Fruit fly (Drosophila melanogaster): ENCODE results near the gene sgg.
A peak's percentile ranks its signal among the peaks of the same experiment; 100 is the strongest.

The sgg gene

DNA sequence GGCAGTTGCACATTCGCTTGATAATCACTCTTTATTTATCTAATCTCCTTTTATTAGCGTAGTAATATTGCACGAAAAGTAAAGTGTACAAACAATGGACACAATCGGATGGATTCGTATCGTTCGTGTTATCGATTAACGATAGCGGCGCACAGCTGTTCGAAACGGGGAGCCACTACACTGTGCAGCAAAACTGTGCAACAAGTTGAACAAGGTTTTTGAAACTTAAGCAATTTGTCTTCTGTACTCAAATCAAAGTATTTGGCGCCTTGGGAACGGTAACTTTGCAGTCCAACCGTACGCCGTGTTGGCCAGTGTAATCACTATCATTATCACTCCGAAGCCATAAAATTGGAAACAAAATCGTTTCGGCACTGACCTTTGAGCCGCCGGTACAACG, 14.1 kb upstream of the sgg start, which contains the start of the genes Tsp3A and Seipin (continued):
- TF ChIP-seq fd102C (GFP tag; optimal IDR thresholded peaks at IDR 0.05) (no peak), tna (GFP tag; IDR thresholded peaks at IDR 0.05; ENCODE audit: partially characterized antibody) (peak; percentile 27; the same call in 1 of the 2 replicates), CG8765 (GFP tag; IDR thresholded peaks at IDR 0.05) (peak; percentile 66; the same call in 1 of the 2 replicates), croc (GFP tag; conservative IDR thresholded peaks at IDR 0.05) (peak; percentile 36; the same call in 2 of the 3 replicates), pho (GFP tag; optimal IDR thresholded peaks at IDR 0.05) (peak; percentile 84), CG5953 (GFP tag; IDR thresholded peaks at IDR 0.05) (peak; percentile 74), CG3995 (GFP tag; optimal IDR thresholded peaks at IDR 0.05) (peak; percentile 71), CG30020 (tag; optimal IDR thresholded peaks at IDR 0.05) (peak; percentile 37), gce (GFP tag; IDR thresholded peaks at IDR 0.05) (peak; percentile 81; the same call in 1 of the 3 replicates), CG12299 (tag; optimal IDR thresholded peaks at IDR 0.05) (peak; percentile 79), sens-2 (GFP tag; IDR thresholded peaks at IDR 0.05) (peak; percentile 45), ttk (GFP tag; IDR thresholded peaks at IDR 0.05) (peak; percentile 85), tll (GFP tag; optimal IDR thresholded peaks at IDR 0.05) (no peak), CG30403 (GFP tag; optimal IDR thresholded peaks at IDR 0.05) (peak; percentile 79), CG10462 (GFP tag; optimal IDR thresholded peaks at IDR 0.05) (peak; percentile 46), ara (GFP tag; IDR thresholded peaks at IDR 0.05) (peak; percentile 76)

DNA sequence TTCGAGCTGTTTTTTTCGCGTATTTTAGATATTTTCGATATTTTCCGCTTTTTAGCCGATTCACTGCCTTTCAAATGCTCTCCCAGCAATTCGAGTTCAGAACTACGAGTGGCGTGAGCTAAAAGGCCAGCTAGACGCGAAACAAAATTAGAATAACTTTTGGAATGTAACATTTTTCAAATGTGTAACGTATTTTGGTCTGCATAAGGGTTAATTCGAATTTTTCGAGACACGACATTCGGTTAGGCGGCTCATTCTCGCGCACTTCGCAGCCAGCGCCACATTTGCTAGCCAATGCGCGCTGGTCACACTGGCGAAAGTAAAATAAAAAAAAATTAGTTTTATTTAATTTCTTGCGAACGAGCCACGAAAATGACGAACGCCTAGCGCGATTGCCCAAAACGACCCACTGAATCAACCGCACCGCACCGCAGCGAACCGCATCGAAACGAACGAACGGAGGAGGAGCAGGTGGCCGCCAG, 9.2 kb upstream of the sgg start, which contains the start of the genes brv3 and Pi4KIIIalpha:
brv3 (minus strand) TSS at position 51 of the 482 bp plus-strand sequence.
Pi4KIIIalpha (plus strand) TSS at position 280 of the 482 bp plus-strand sequence.
- no peak for TF ChIP-seq CHES-1-like (GFP tag; optimal IDR thresholded peaks at IDR 0.05)
- TF ChIP-seq CG3847 (GFP tag; IDR thresholded peaks at IDR 0.05), result peak; percentile 55
- peak; percentile 32 for TF ChIP-seq CG14710 (tag; optimal IDR thresholded peaks at IDR 0.05)
- TF ChIP-seq Six4 (GFP tag; optimal IDR thresholded peaks at IDR 0.05), result no peak
- peak; percentile 73 for TF ChIP-seq MBD-R2 (GFP tag; IDR thresholded peaks at IDR 0.05)
- no peak for TF ChIP-seq CG42726 (GFP tag; IDR thresholded peaks at IDR 0.05; ENCODE audit: partially characterized antibody)
- TF ChIP-seq CG9797 (GFP tag; optimal IDR thresholded peaks at IDR 0.05), result peak; percentile 76
- no peak for TF ChIP-seq CG7839 (tag; optimal IDR thresholded peaks at IDR 0.05)
- TF ChIP-seq Myb (GFP tag; optimal IDR thresholded peaks at IDR 0.05), result peak; percentile 98
- TF ChIP-seq HmgZ (tag; optimal IDR thresholded peaks at IDR 0.05), result no peak
- no peak for TF ChIP-seq zfh1 (GFP tag; IDR thresholded peaks at IDR 0.05)
- TF ChIP-seq Opbp (GFP tag; IDR thresholded peaks at IDR 0.05; ENCODE audit: partially characterized antibody), result peak; percentile 46; the same call in 1 of the 3 replicates
- no peak for TF ChIP-seq az2 (GFP tag; optimal IDR thresholded peaks at IDR 0.05)
- TF ChIP-seq CG1529 (GFP tag; optimal IDR thresholded peaks at IDR 0.05), result no peak
- TF ChIP-seq CG9727 (GFP tag; optimal IDR thresholded peaks at IDR 0.05), result no peak
- TF ChIP-seq en (GFP tag; optimal IDR thresholded peaks at IDR 0.05), result no peak
- peak; percentile 3 for TF ChIP-seq Med (GFP tag)
- TF ChIP-seq Sry-β (GFP tag; optimal IDR thresholded peaks at IDR 0.05), result no peak
- no peak for TF ChIP-seq CG13424 (tag; optimal IDR thresholded peaks at IDR 0.05)
- TF ChIP-seq YL-1 (GFP tag; optimal IDR thresholded peaks at IDR 0.05), result peak; percentile 17
- TF ChIP-seq Lhr (GFP tag; optimal IDR thresholded peaks at IDR 0.05), result peak; percentile 44
- no peak for TF ChIP-seq salm (tag; optimal IDR thresholded peaks at IDR 0.05)
- no peak for TF ChIP-seq dysf (GFP tag; IDR thresholded peaks at IDR 0.05)
- no peak for TF ChIP-seq CG12104 (GFP tag; optimal IDR thresholded peaks at IDR 0.05)
- TF ChIP-seq lola (GFP tag; optimal IDR thresholded peaks at IDR 0.05), result no peak
- peak; percentile 69 for TF ChIP-seq pzg (GFP tag; optimal IDR thresholded peaks at IDR 0.05)
- no peak for TF ChIP-seq CG2678 (tag; optimal IDR thresholded peaks at IDR 0.05)
- no peak for TF ChIP-seq CG10979 (tag; optimal IDR thresholded peaks at IDR 0.05)
- TF ChIP-seq ind (GFP tag; optimal IDR thresholded peaks at IDR 0.05), result no peak
- TF ChIP-seq HLH54F (GFP tag; optimal IDR thresholded peaks at IDR 0.05), result no peak
- TF ChIP-seq esg (GFP tag; conservative IDR thresholded peaks at IDR 0.05), result no peak
- no peak for TF ChIP-seq org-1 (GFP tag; optimal IDR thresholded peaks at IDR 0.05)
- no peak for TF ChIP-seq run (tag; optimal IDR thresholded peaks at IDR 0.05)
- no peak for TF ChIP-seq tll (GFP tag; optimal IDR thresholded peaks at IDR 0.05)
- TF ChIP-seq knrl (GFP tag; IDR thresholded peaks at IDR 0.05; ENCODE audit: partially characterized antibody), result 0 out of 3 replicates have a peak, but pooled peaks have one; percentile 26

All from whole organism, embryonic.